Fruit fly (Drosophila melanogaster) whole organism, adult: Measurements from ENCODE around the gene CG16989.

Experiments
- CG11617 ChIP-seq: fragments of 200-800 bp; sonication (Bioruptor generic); optimal IDR thresholded peaks from 2 replicates; lab custom pipeline; 2017; ENCODE audit warnings: mild to moderate bottlenecking, missing biosample characterization, missing genetic modification reagents, missing genetic modification characterization
- CG12768 ChIP-seq: fragments of 200-800 bp; sonication (Bioruptor generic); optimal IDR thresholded peaks from 2 replicates; lab custom pipeline; 2017; ENCODE audit warnings: missing biosample characterization, missing genetic modification characterization, mild to moderate bottlenecking, moderate library complexity, missing genetic modification reagents
- CG1620 ChIP-seq: fragments of 200-800 bp; sonication (Bioruptor generic); optimal IDR thresholded peaks from 2 replicates; lab custom pipeline; 2016; ENCODE audit warnings: missing biosample characterization, missing genetic modification characterization
- CG33017 ChIP-seq: fragments of 200-800 bp; sonication (Bioruptor generic); optimal IDR thresholded peaks from 2 replicates; lab custom pipeline; 2018; ENCODE audit warnings: missing biosample characterization, mild to moderate bottlenecking, missing genetic modification characterization, moderate library complexity
- CG5204 ChIP-seq: fragments of 200-800 bp; sonication (Bioruptor generic); optimal IDR thresholded peaks from 2 replicates; lab custom pipeline; 2016; ENCODE audit warnings: missing biosample characterization, missing genetic modification characterization
- CG7045 ChIP-seq: fragments of 200-800 bp; sonication (Bioruptor generic); optimal IDR thresholded peaks from 2 replicates; lab custom pipeline; 2017; ENCODE audit warnings: missing biosample characterization, mild to moderate bottlenecking, missing genetic modification characterization
- CG7101 ChIP-seq: fragments of 200-800 bp; sonication (Bioruptor generic); optimal IDR thresholded peaks from 2 replicates; lab custom pipeline; 2018; ENCODE audit warnings: missing biosample characterization, mild to moderate bottlenecking, missing genetic modification characterization, moderate library complexity
- Hr96 ChIP-seq: fragments of 200-800 bp; sonication (Bioruptor generic); optimal IDR thresholded peaks from 2 replicates; lab custom pipeline; 2016; ENCODE audit warnings: missing biosample characterization, missing genetic modification characterization
- Mnt ChIP-seq: fragments of 200-800 bp; sonication (Bioruptor generic); optimal IDR thresholded peaks from 2 replicates; lab custom pipeline; 2016; ENCODE audit warnings: missing biosample characterization, mild to moderate bottlenecking, missing genetic modification characterization
- bab1 ChIP-seq: fragments of 200-800 bp; sonication (Bioruptor generic); optimal IDR thresholded peaks from 3 replicates; lab custom pipeline; 2019; ENCODE audit warnings: missing biosample characterization, mild to moderate bottlenecking, missing genetic modification characterization, moderate library complexity
- kay ChIP-seq: fragments of 200-800 bp; sonication (Bioruptor generic); peaks from one replicate; lab custom pipeline; 2016; ENCODE audit warnings: missing biosample characterization, missing genetic modification characterization, borderline replicate concordance
- ovo ChIP-seq: fragments of 200-800 bp; sonication (Bioruptor generic); optimal IDR thresholded peaks from 2 replicates; lab custom pipeline; 2016; ENCODE audit warnings: missing biosample characterization, missing genetic modification characterization
- pad ChIP-seq: fragments of 200-800 bp; sonication (Bioruptor generic); optimal IDR thresholded peaks from 3 replicates; lab custom pipeline; 2017; ENCODE audit warnings: missing biosample characterization, missing genetic modification characterization, mild to moderate bottlenecking, moderate library complexity, missing genetic modification reagents
- tj ChIP-seq: fragments of 200-800 bp; sonication (Bioruptor generic); optimal IDR thresholded peaks from 3 replicates; lab custom pipeline; 2017; ENCODE audit warnings: missing biosample characterization, mild to moderate bottlenecking, missing genetic modification characterization, moderate library complexity

- TF ChIP-seq CG7101 (tag; lab: Kevin White, UChicago) = no peak
- no peak for TF ChIP-seq pad
- no peak for TF ChIP-seq ovo (GFP tag; lab: Kevin White, UChicago)
- no peak for TF ChIP-seq CG12768 (GFP tag; lab: Kevin White, UChicago)
- TF ChIP-seq Hr96 (GFP tag; lab: Kevin White, UChicago) = no peak
- TF ChIP-seq CG7045 (GFP tag; lab: Kevin White, UChicago) = no peak
- no peak for TF ChIP-seq kay (GFP tag; lab: Kevin White, UChicago)
- no peak for TF ChIP-seq CG1620 (GFP tag; lab: Kevin White, UChicago)
- TF ChIP-seq Mnt (GFP tag; lab: Kevin White, UChicago) = no peak
- TF ChIP-seq CG5204 = no peak
- no peak for TF ChIP-seq bab1 (GFP tag; lab: Kevin White, UChicago)
- TF ChIP-seq CG33017 (tag; lab: Kevin White, UChicago) = no peak
- no peak for TF ChIP-seq CG11617 (GFP tag; lab: Kevin White, UChicago)
- TF ChIP-seq tj (GFP tag; lab: Kevin White, UChicago) = no peak
Measured at dm6 chrX:779344-779743, 13.6 kb upstream of the CG16989 start.
